Worm (Caenorhabditis elegans) whole organism, mixed stage, embryonic: Measurements from ENCODE around the gene ZK353.9.

Experiments
- M03D4.4 ChIP-seq: sonication (generic microtip); optimal IDR thresholded peaks from 2 replicates; lab custom pipeline; 2017; ENCODE audit warnings: mild to moderate bottlenecking, missing genetic modification characterization, missing compliant biosample characterization
- bed-3 ChIP-seq: fragments of 200-800 bp; sonication (Bioruptor generic); optimal IDR thresholded peaks from 3 replicates; lab custom pipeline; 2018; ENCODE audit warnings: mild to moderate bottlenecking, missing genetic modification characterization, moderate library complexity, missing compliant biosample characterization
- blmp-1 ChIP-seq: fragments of 150-350 bp; optimal IDR thresholded peaks from 2 replicates; lab custom pipeline; 2014; ENCODE audit warnings: missing biosample characterization, missing genetic modification characterization
- ceh-39 ChIP-seq: fragments of 150-350 bp; optimal IDR thresholded peaks from 2 replicates; lab custom pipeline; 2014; ENCODE audit warnings: missing biosample characterization, missing genetic modification characterization
- ceh-43 ChIP-seq: fragments of 200-800 bp; sonication (Bioruptor generic); optimal IDR thresholded peaks from 2 replicates; lab custom pipeline; 2018; ENCODE audit warnings: mild to moderate bottlenecking, missing genetic modification characterization, moderate library complexity, missing compliant biosample characterization
- ceh-83 ChIP-seq: fragments of 200-800 bp; sonication (Bioruptor generic); optimal IDR thresholded peaks from 2 replicates; lab custom pipeline; 2018; ENCODE audit warnings: mild to moderate bottlenecking, missing genetic modification characterization, missing compliant biosample characterization
- ces-1 ChIP-seq: fragments of 150-350 bp; optimal IDR thresholded peaks from 2 replicates; lab custom pipeline; 2014; ENCODE audit warnings: missing biosample characterization, missing genetic modification reagents, missing genetic modification characterization
- cnd-1 ChIP-seq: fragments of 200-800 bp; sonication (Bioruptor generic); optimal IDR thresholded peaks from 2 replicates; lab custom pipeline; 2018; ENCODE audit warnings: mild to moderate bottlenecking, missing genetic modification characterization, missing compliant biosample characterization
- drap-1 ChIP-seq: fragments of 200-800 bp; sonication (Bioruptor generic); optimal IDR thresholded peaks from 3 replicates; lab custom pipeline; 2018; ENCODE audit warnings: mild to moderate bottlenecking, missing genetic modification characterization, missing compliant biosample characterization
- elt-1 ChIP-seq: sonication (generic microtip); optimal IDR thresholded peaks from 2 replicates; lab custom pipeline; 2017; ENCODE audit warnings: missing genetic modification characterization, mild to moderate bottlenecking, missing compliant biosample characterization, antibody characterized with exemption, moderate library complexity, borderline replicate concordance; ENCODE audit not compliant: insufficient read depth
- elt-3 ChIP-seq: fragments of 150-350 bp; optimal IDR thresholded peaks from 2 replicates; lab custom pipeline; 2014; ENCODE audit warnings: missing biosample characterization, missing genetic modification characterization
- flh-1 ChIP-seq: fragments of 200-800 bp; sonication (Bioruptor generic); optimal IDR thresholded peaks from 2 replicates; lab custom pipeline; 2018; ENCODE audit warnings: mild to moderate bottlenecking, missing genetic modification characterization, moderate library complexity, missing compliant biosample characterization
- ham-2 ChIP-seq: fragments of 200-800 bp; sonication (Bioruptor generic); optimal IDR thresholded peaks from 2 replicates; lab custom pipeline; 2018; ENCODE audit warnings: mild to moderate bottlenecking, missing genetic modification characterization, missing compliant biosample characterization
- hlh-1 ChIP-seq: fragments of 150-350 bp; optimal IDR thresholded peaks from 2 replicates; lab custom pipeline; 2014; ENCODE audit warnings: missing biosample characterization, missing genetic modification reagents, missing genetic modification characterization
- lin-13 ChIP-seq: fragments of 150-350 bp; optimal IDR thresholded peaks from 2 replicates; lab custom pipeline; 2014; ENCODE audit warnings: missing biosample characterization, missing genetic modification characterization
- lin-32 ChIP-seq: fragments of 200-800 bp; sonication (Bioruptor generic); optimal IDR thresholded peaks from 2 replicates; lab custom pipeline; 2018; ENCODE audit warnings: mild to moderate bottlenecking, missing genetic modification characterization, missing compliant biosample characterization
- lsy-2 ChIP-seq: fragments of 150-350 bp; optimal IDR thresholded peaks from 2 replicates; lab custom pipeline; 2014; ENCODE audit warnings: missing biosample characterization, missing genetic modification characterization
- mab-5 ChIP-seq: fragments of 150-350 bp; optimal IDR thresholded peaks from 2 replicates; lab custom pipeline; 2014; ENCODE audit warnings: missing biosample characterization, missing genetic modification characterization
- mep-1 ChIP-seq: fragments of 150-350 bp; optimal IDR thresholded peaks from 2 replicates; lab custom pipeline; 2017; ENCODE audit warnings: missing biosample characterization, missing genetic modification reagents, missing genetic modification characterization, inconsistent platforms
- mls-2 ChIP-seq: sonication (generic microtip); optimal IDR thresholded peaks from 2 replicates; lab custom pipeline; 2016; ENCODE audit warnings: mild to moderate bottlenecking, missing genetic modification characterization, moderate library complexity, missing compliant biosample characterization
- nhr-12 ChIP-seq: fragments of 150-350 bp; optimal IDR thresholded peaks from 2 replicates; lab custom pipeline; 2014; ENCODE audit warnings: missing biosample characterization, missing genetic modification characterization
- nhr-2 ChIP-seq: fragments of 150-350 bp; optimal IDR thresholded peaks from 2 replicates; lab custom pipeline; 2014; ENCODE audit warnings: missing biosample characterization, missing genetic modification characterization
- nhr-237 ChIP-seq: fragments of 150-350 bp; optimal IDR thresholded peaks from 2 replicates; lab custom pipeline; 2014; ENCODE audit warnings: missing biosample characterization, missing genetic modification characterization
- nhr-28 ChIP-seq: fragments of 150-350 bp; optimal IDR thresholded peaks from 2 replicates; lab custom pipeline; 2014; ENCODE audit warnings: missing biosample characterization, missing genetic modification characterization
- nhr-76 ChIP-seq: sonication (generic microtip); optimal IDR thresholded peaks from 2 replicates; lab custom pipeline; 2017; ENCODE audit warnings: missing biosample characterization, missing genetic modification characterization
- pha-4 ChIP-seq: fragments of 150-350 bp; optimal IDR thresholded peaks from 2 replicates; lab custom pipeline; 2018; ENCODE audit warnings: missing biosample characterization, missing genetic modification reagents, missing genetic modification characterization
- sem-2 ChIP-seq: fragments of 200-800 bp; sonication (Bioruptor generic); optimal IDR thresholded peaks from 2 replicates; lab custom pipeline; 2018; ENCODE audit warnings: mild to moderate bottlenecking, missing genetic modification characterization, missing compliant biosample characterization
- snpc-4 ChIP-seq: fragments of 150-350 bp; optimal IDR thresholded peaks from 2 replicates; lab custom pipeline; 2014; ENCODE audit warnings: missing biosample characterization, missing genetic modification characterization
- sptf-1 ChIP-seq: sonication (generic microtip); optimal IDR thresholded peaks from 2 replicates; lab custom pipeline; 2017; ENCODE audit warnings: mild to moderate bottlenecking, missing genetic modification characterization, moderate library complexity, missing compliant biosample characterization
- tbx-8 ChIP-seq: fragments of 200-800 bp; sonication (Bioruptor generic); optimal IDR thresholded peaks from 2 replicates; lab custom pipeline; 2018; ENCODE audit warnings: mild to moderate bottlenecking, missing genetic modification characterization, moderate library complexity, missing compliant biosample characterization
- unc-120 ChIP-seq: sonication (generic microtip); optimal IDR thresholded peaks from 2 replicates; lab custom pipeline; 2017; ENCODE audit warnings: missing genetic modification characterization, missing compliant biosample characterization; ENCODE audit not compliant: poor library complexity, severe bottlenecking
- unc-39 ChIP-seq: fragments of 150-350 bp; optimal IDR thresholded peaks from 2 replicates; lab custom pipeline; 2014; ENCODE audit warnings: missing biosample characterization, missing genetic modification characterization
- unc-62 ChIP-seq: fragments of 150-350 bp; optimal IDR thresholded peaks from 2 replicates; lab custom pipeline; 2014; ENCODE audit warnings: missing biosample characterization, missing genetic modification reagents, missing genetic modification characterization
- zip-8 ChIP-seq: fragments of 150-350 bp; optimal IDR thresholded peaks from 2 replicates; lab custom pipeline; 2014; ENCODE audit warnings: missing biosample characterization, missing genetic modification characterization
- ztf-11 ChIP-seq: fragments of 150-350 bp; optimal IDR thresholded peaks from 2 replicates; lab custom pipeline; 2014; ENCODE audit warnings: missing biosample characterization, missing genetic modification characterization

Gene ZK353.9

DNA sequence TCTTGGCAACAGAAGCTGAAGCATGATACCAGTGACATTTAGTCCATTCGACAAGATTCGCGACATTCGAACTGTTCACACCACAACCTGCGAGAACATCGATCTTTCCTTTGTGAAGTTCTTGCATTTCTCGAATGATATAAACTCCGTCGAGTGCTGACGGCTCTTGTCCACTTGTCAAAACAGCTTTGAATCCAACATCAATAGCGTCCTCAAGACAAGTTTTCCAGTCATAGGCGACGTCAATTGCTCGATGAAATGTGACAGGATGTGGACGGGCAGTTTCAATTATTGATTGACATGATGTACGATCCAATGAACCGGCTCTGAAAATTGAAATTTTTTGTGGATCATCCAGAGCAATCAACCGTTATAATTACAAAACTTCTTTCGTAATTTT lies 6.7 kb upstream of the ZK353.9 start:
- TF ChIP-seq nhr-237 (tag; lab: Kevin White, UChicago) (no peak), zip-8 (tag; lab: Kevin White, UChicago) (no peak), mab-5 (tag; lab: Kevin White, UChicago) (no peak), sptf-1 (tag; lab: Kevin White, UChicago) (no peak), hlh-1 (tag; lab: Kevin White, UChicago) (no peak), unc-120 (tag; lab: Kevin White, UChicago) (no peak), lin-13 (no peak), sem-2 (GFP tag; lab: Kevin White, UChicago) (no peak), M03D4.4 (tag; lab: Kevin White, UChicago) (no peak), drap-1 (GFP tag; lab: Kevin White, UChicago) (no peak), nhr-2 (tag; lab: Kevin White, UChicago) (no peak), ces-1 (GFP tag; lab: Kevin White, UChicago) (no peak), mls-2 (tag; lab: Kevin White, UChicago) (no peak), nhr-76 (tag; lab: Kevin White, UChicago) (no peak), elt-3 (tag; lab: Kevin White, UChicago) (no peak), unc-39 (tag; lab: Kevin White, UChicago) (no peak), blmp-1 (tag; lab: Kevin White, UChicago) (no peak), mep-1 (no peak)

DNA sequence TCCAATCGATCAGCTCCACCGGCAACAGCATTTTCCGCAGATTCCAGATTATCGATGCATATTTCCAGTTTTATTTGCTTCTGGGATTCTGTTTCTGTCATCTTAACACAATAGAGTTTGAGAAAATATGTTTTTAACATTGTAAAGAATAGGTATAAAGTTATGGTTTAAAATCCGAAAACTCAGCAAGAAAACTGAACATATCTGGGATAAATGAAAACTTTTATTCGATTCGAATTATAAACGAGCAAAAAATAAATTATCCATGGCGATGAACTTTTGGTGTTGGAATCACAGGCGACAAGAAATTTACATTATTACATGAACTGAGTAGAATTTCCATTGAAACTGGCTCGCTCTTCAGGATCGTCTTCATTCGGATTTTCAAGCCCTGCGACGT lies 5.8 kb upstream of the ZK353.9 start, which contains the start of gene cutc-1:
TSS of gene cutc-1 (minus strand) at position 101 of the 400 bp plus-strand sequence.
- no peak for TF ChIP-seq ceh-43 (GFP tag; lab: Kevin White, UChicago)
- TF ChIP-seq drap-1 (GFP tag; lab: Kevin White, UChicago) = no peak
- TF ChIP-seq unc-39 (tag; lab: Kevin White, UChicago) = no peak
- TF ChIP-seq mab-5 (tag; lab: Kevin White, UChicago) = no peak
- TF ChIP-seq snpc-4 (tag; lab: Kevin White, UChicago) = no peak

DNA sequence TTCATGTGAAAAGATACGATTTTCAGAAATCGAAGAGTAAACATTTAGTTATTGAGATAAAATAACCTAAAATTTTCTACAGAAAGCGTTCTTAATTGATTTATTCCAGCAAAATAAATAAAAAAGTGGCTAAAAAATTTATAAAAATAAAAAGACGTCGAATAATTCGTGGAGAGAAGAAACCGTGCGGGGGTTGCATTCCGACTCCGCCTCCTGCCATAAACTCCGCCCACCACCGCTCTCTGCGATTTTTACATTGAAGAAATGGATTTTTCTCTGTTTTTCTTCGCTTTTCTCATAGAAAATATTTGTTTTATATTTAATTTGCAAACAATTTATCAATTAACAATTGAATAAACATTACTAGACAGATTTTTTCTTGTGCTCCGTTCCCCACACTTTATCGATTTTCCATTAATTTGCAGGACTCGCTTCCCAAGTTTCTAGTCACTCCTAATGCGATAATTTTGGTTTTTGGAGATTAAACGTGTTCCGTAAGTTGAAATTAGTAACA lies 3.8 kb upstream of the ZK353.9 start, which contains the start of the genes ubxn-4 and cyy-1:
TSS of gene ubxn-4 (minus strand) at position 114 of the 514 bp plus-strand sequence.
TSS of gene cyy-1 (plus strand) at position 426 of the 514 bp plus-strand sequence.
- no peak for TF ChIP-seq ceh-83
- TF ChIP-seq ces-1 (GFP tag; lab: Kevin White, UChicago) = peak; percentile 42
- no peak for TF ChIP-seq unc-39 (tag; lab: Kevin White, UChicago)
- TF ChIP-seq lsy-2 = peak; percentile 42
- no peak for TF ChIP-seq nhr-76 (tag; lab: Kevin White, UChicago)
- TF ChIP-seq mep-1 = peak; percentile 44
- no peak for TF ChIP-seq ceh-43 (GFP tag; lab: Kevin White, UChicago)

DNA sequence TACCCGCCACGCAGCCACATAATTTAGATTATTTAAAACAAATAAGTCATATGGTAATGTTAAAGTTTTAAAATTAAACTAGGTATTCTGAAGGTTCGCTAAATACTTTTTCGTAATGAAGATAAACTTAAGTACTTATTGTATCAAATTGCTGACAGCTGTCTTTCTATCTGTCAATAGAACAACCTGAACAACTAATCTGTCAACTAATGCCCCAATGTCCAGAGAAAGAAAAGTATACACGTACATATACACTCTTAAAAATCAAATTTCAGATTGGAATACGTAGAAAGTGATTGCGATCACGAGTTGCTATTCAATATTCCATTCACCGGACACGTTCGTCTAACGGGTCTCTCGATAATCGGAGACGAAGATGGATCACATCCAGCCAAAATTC lies 1.5 kb downstream of the ZK353.9 start:
- peak; percentile 50 for TF ChIP-seq unc-62 (GFP tag; lab: Kevin White, UChicago)
- no peak for TF ChIP-seq nhr-28
- TF ChIP-seq zip-8 (tag; lab: Kevin White, UChicago) = no peak
- no peak for TF ChIP-seq M03D4.4 (tag; lab: Kevin White, UChicago)
- no peak for TF ChIP-seq blmp-1 (tag; lab: Kevin White, UChicago)
- TF ChIP-seq, all 35 proteins: peak for 1

ce11 chrIII:8411976-8412375 lies 2.7 kb downstream of the ZK353.9 start:
- TF ChIP-seq pha-4 (tag; lab: Kevin White, UChicago) = no peak
- no peak for TF ChIP-seq bed-3 (GFP tag; lab: Kevin White, UChicago)
- TF ChIP-seq ceh-43 (GFP tag; lab: Kevin White, UChicago) = no peak
- peak; percentile 62 for TF ChIP-seq mls-2 (tag; lab: Kevin White, UChicago)
- no peak for TF ChIP-seq tbx-8 (GFP tag; lab: Kevin White, UChicago)
- peak; percentile 30 for TF ChIP-seq ham-2
- no peak for TF ChIP-seq elt-3 (tag; lab: Kevin White, UChicago)
- no peak for TF ChIP-seq elt-1
- peak; percentile 77 for TF ChIP-seq ces-1 (GFP tag; lab: Kevin White, UChicago)
- peak; percentile 70 for TF ChIP-seq hlh-1 (tag; lab: Kevin White, UChicago)
- TF ChIP-seq unc-39 (tag; lab: Kevin White, UChicago) = no peak
- TF ChIP-seq flh-1 = no peak
- no peak for TF ChIP-seq ceh-39
- no peak for TF ChIP-seq lin-13
- no peak for TF ChIP-seq M03D4.4 (tag; lab: Kevin White, UChicago)
- TF ChIP-seq cnd-1 (tag; lab: Kevin White, UChicago) = no peak
- peak; percentile 5 for TF ChIP-seq drap-1 (GFP tag; lab: Kevin White, UChicago)
- no peak for TF ChIP-seq mab-5 (tag; lab: Kevin White, UChicago)
- no peak for TF ChIP-seq sem-2 (GFP tag; lab: Kevin White, UChicago)
- no peak for TF ChIP-seq ceh-83
- peak; percentile 47 for TF ChIP-seq nhr-237 (tag; lab: Kevin White, UChicago)
- TF ChIP-seq snpc-4 (tag; lab: Kevin White, UChicago) = no peak
- peak; percentile 90 for TF ChIP-seq unc-62 (GFP tag; lab: Kevin White, UChicago)
- peak; percentile 80 for TF ChIP-seq lsy-2
- no peak for TF ChIP-seq lin-32 (GFP tag; lab: Kevin White, UChicago)
- no peak for TF ChIP-seq nhr-76 (tag; lab: Kevin White, UChicago)
- TF ChIP-seq sptf-1 (tag; lab: Kevin White, UChicago) = peak; percentile 46
- TF ChIP-seq unc-120 (tag; lab: Kevin White, UChicago) = peak; percentile 31
- TF ChIP-seq nhr-12 (tag; lab: Kevin White, UChicago) = no peak
- no peak for TF ChIP-seq blmp-1 (tag; lab: Kevin White, UChicago)
- no peak for TF ChIP-seq nhr-28
- peak; percentile 74 for TF ChIP-seq mep-1
- peak; percentile 30 for TF ChIP-seq nhr-2 (tag; lab: Kevin White, UChicago)
- no peak for TF ChIP-seq ztf-11
- no peak for TF ChIP-seq zip-8 (tag; lab: Kevin White, UChicago)
- TF ChIP-seq, all 35 proteins: peak for 12
